Fruit fly (Drosophila melanogaster): ENCODE measurements around the gene CG14073.

- TF ChIP-seq Vsx2 (GFP tag; optimal IDR thresholded peaks at IDR 0.05; ENCODE audit: partially characterized antibody): no peak
- no peak for TF ChIP-seq fru (GFP tag; optimal IDR thresholded peaks at IDR 0.05)
- no peak for TF ChIP-seq CG9705 (GFP tag; optimal IDR thresholded peaks at IDR 0.05)
- TF ChIP-seq h (GFP tag; optimal IDR thresholded peaks at IDR 0.05): no peak
- no peak for TF ChIP-seq lola (GFP tag; optimal IDR thresholded peaks at IDR 0.05)
- TF ChIP-seq Myc (optimal IDR thresholded peaks at IDR 0.05): no peak
Observed at dm6 chr3L:18823221-18823514, 2.7 kb upstream of the CG14073 start.
